Fruit fly (Drosophila melanogaster) whole organism, embryonic: ENCODE results near the gene Glut1.

Source experiments
- Aef1 ChIP-seq: fragments of 200-800 bp; sonication (Bioruptor generic); IDR thresholded peaks from 3 replicates; pipeline ENCODE4 v1.3.6; 2022; ENCODE audit warnings: missing biosample characterization, missing genetic modification characterization
- CG11456 ChIP-seq: fragments of 200-800 bp; sonication (Bioruptor generic); IDR thresholded peaks from 3 replicates; pipeline ENCODE4 v1.3.6; 2022; ENCODE audit warnings: missing biosample characterization, missing genetic modification characterization
- CG12659 ChIP-seq: fragments of 200-800 bp; sonication (Bioruptor generic); optimal IDR thresholded peaks from 3 replicates; lab custom pipeline; 2017; ENCODE audit warnings: mild to moderate bottlenecking, missing biosample characterization, missing genetic modification reagents, missing genetic modification characterization
- CG18599 ChIP-seq: fragments of 200-800 bp; sonication (Bioruptor generic); optimal IDR thresholded peaks from 3 replicates; lab custom pipeline; 2017; ENCODE audit warnings: missing biosample characterization, missing genetic modification characterization, mild to moderate bottlenecking, moderate library complexity, missing genetic modification reagents
- CG2120 ChIP-seq: fragments of 200-800 bp; sonication (Bioruptor generic); optimal IDR thresholded peaks from 3 replicates; lab custom pipeline; 2016; ENCODE audit warnings: missing biosample characterization, missing genetic modification characterization
- CG2678 ChIP-seq: fragments of 200-800 bp; sonication (Bioruptor generic); optimal IDR thresholded peaks from 3 replicates; lab custom pipeline; 2019; ENCODE audit warnings: missing biosample characterization, mild to moderate bottlenecking, missing genetic modification characterization, moderate library complexity
- CG31224 ChIP-seq: fragments of 200-800 bp; sonication (Bioruptor generic); IDR thresholded peaks from 2 replicates; pipeline ENCODE4 v1.3.6; 2022; ENCODE audit warnings: missing biosample characterization, missing genetic modification characterization
- CG32532 ChIP-seq: fragments of 200-800 bp; sonication (Bioruptor generic); IDR thresholded peaks from 2 replicates; pipeline ENCODE4 v1.3.6; 2022; ENCODE audit warnings: missing biosample characterization, missing genetic modification characterization
- CG3281 ChIP-seq: fragments of 200-800 bp; sonication (Bioruptor generic); optimal IDR thresholded peaks from 3 replicates; lab custom pipeline; 2017; ENCODE audit warnings: missing biosample characterization, mild to moderate bottlenecking, missing genetic modification characterization
- CG6272 ChIP-seq: fragments of 200-800 bp; sonication (Bioruptor generic); IDR thresholded peaks from 2 replicates; pipeline ENCODE4 v1.3.6; 2022; ENCODE audit warnings: missing biosample characterization, missing genetic modification characterization
- CG7357 ChIP-seq: fragments of 200-800 bp; sonication (Bioruptor generic); IDR thresholded peaks from 3 replicates; pipeline ENCODE4 v1.3.6; 2022; ENCODE audit warnings: missing biosample characterization, missing genetic modification characterization
- CG9932 ChIP-seq: fragments of 200-800 bp; sonication (Bioruptor generic); IDR thresholded peaks from 2 replicates; pipeline ENCODE4 v1.3.6; 2022; ENCODE audit warnings: missing biosample characterization, missing genetic modification characterization
- Dbx ChIP-seq: fragments of 200-800 bp; sonication (Bioruptor generic); IDR thresholded peaks from 3 replicates; pipeline ENCODE4 v1.3.6; 2022; ENCODE audit warnings: missing biosample characterization, missing genetic modification characterization
- Dip2 ChIP-seq: fragments of 200-800 bp; sonication (Bioruptor generic); IDR thresholded peaks from 2 replicates; pipeline ENCODE4 v1.3.6; 2022; ENCODE audit warnings: missing biosample characterization, missing genetic modification characterization
- Drgx ChIP-seq: fragments of 200-800 bp; sonication (Bioruptor generic); IDR thresholded peaks from 2 replicates; pipeline ENCODE4 v1.3.6; 2022; ENCODE audit warnings: missing biosample characterization, missing genetic modification characterization
- Fer3 ChIP-seq: fragments of 200-800 bp; sonication (Bioruptor generic); optimal IDR thresholded peaks from 2 replicates; lab custom pipeline; 2018; ENCODE audit warnings: missing biosample characterization, mild to moderate bottlenecking, missing genetic modification characterization, moderate library complexity
- GATAe ChIP-seq: fragments of 200-800 bp; sonication (Bioruptor generic); conservative IDR thresholded peaks from 2 replicates; pipeline ENCODE4 v1.3.6; 2022; ENCODE audit warnings: missing biosample characterization, missing genetic modification characterization
- MBD-R2 ChIP-seq: fragments of 200-800 bp; sonication (Bioruptor generic); IDR thresholded peaks from 2 replicates; pipeline ENCODE4 v1.3.6; 2022; ENCODE audit warnings: missing biosample characterization, missing genetic modification characterization
- Med ChIP-seq: fragments of 200-800 bp; sonication (Bioruptor generic); peaks from one replicate; lab custom pipeline; 2016; ENCODE audit warnings: missing biosample characterization, missing genetic modification characterization, mild to moderate bottlenecking, inconsistent platforms, moderate library complexity
- Meics ChIP-seq: fragments of 200-800 bp; sonication (Bioruptor generic); optimal IDR thresholded peaks from 2 replicates; lab custom pipeline; 2017; ENCODE audit warnings: missing biosample characterization, mild to moderate bottlenecking, missing genetic modification characterization
- Mrtf ChIP-seq: fragments of 200-800 bp; sonication (Bioruptor generic); IDR thresholded peaks from 3 replicates; pipeline ENCODE4 v1.3.6; 2022; ENCODE audit warnings: missing biosample characterization, missing genetic modification characterization
- Nf-YA ChIP-seq: fragments of 200-800 bp; sonication (Bioruptor generic); IDR thresholded peaks from 2 replicates; pipeline ENCODE4 v1.3.6; 2022; ENCODE audit warnings: missing biosample characterization, missing genetic modification characterization
- Oli ChIP-seq: fragments of 200-800 bp; sonication (Bioruptor generic); optimal IDR thresholded peaks from 2 replicates; lab custom pipeline; 2018; ENCODE audit warnings: missing biosample characterization, mild to moderate bottlenecking, missing genetic modification characterization, moderate library complexity
- Rfx ChIP-seq: fragments of 200-800 bp; sonication (Bioruptor generic); IDR thresholded peaks from 2 replicates; pipeline ENCODE4 v1.3.6; 2022; ENCODE audit warnings: missing biosample characterization, missing genetic modification characterization
- Taf1 ChIP-seq: fragments of 200-800 bp; sonication (Bioruptor generic); IDR thresholded peaks from 2 replicates; pipeline ENCODE4 v1.3.6; 2022; ENCODE audit warnings: missing biosample characterization, missing genetic modification characterization
- caup ChIP-seq: fragments of 200-800 bp; sonication (Bioruptor generic); optimal IDR thresholded peaks from 3 replicates; lab custom pipeline; 2017; ENCODE audit warnings: missing biosample characterization, mild to moderate bottlenecking, missing genetic modification characterization, moderate library complexity; ENCODE audit not compliant: severe bottlenecking
- chinmo ChIP-seq: fragments of 200-800 bp; sonication (Bioruptor generic); IDR thresholded peaks from 4 replicates; pipeline ENCODE4 v1.3.6; 2022; ENCODE audit warnings: missing biosample characterization, missing genetic modification characterization; ENCODE audit not compliant: partially characterized antibody
- chm ChIP-seq: fragments of 200-800 bp; sonication (Bioruptor generic); IDR thresholded peaks from 2 replicates; pipeline ENCODE4 v1.3.6; 2022; ENCODE audit warnings: missing biosample characterization, missing genetic modification characterization
- crp ChIP-seq, 2 experiments: fragments of 200-800 bp; sonication (Bioruptor generic); optimal IDR thresholded peaks; 2 replicates in 1 of 2; 3 replicates in 1 of 2; lab custom pipeline; 2017; ENCODE audit warnings: missing biosample characterization in 2 of 2, missing genetic modification characterization in 2 of 2, mild to moderate bottlenecking in 1 of 2, moderate library complexity in 1 of 2
- dpn ChIP-seq, 2 experiments: fragments of 200-800 bp; sonication (Bioruptor generic); optimal IDR thresholded peaks; 3 replicates each; lab custom pipeline; 2016; ENCODE audit warnings: missing biosample characterization in 2 of 2, missing genetic modification characterization in 2 of 2
- dysf ChIP-seq: fragments of 200-800 bp; sonication (Bioruptor generic); IDR thresholded peaks from 3 replicates; pipeline ENCODE4 v1.3.6; 2022; ENCODE audit warnings: missing biosample characterization, missing genetic modification characterization
- gro ChIP-seq: fragments of 200-800 bp; sonication (Bioruptor generic); optimal IDR thresholded peaks from 2 replicates; lab custom pipeline; 2016; ENCODE audit warnings: missing biosample characterization, missing genetic modification characterization
- hkb ChIP-seq, 2 experiments: fragments of 200-800 bp in 1 of 2; fragments of >200 bp in 1 of 2; sonication (Bioruptor generic) in 1 of 2; IDR thresholded peaks in 1 of 2; optimal IDR thresholded peaks in 1 of 2; 2 replicates each; pipeline versions ENCODE4 v1.3.6 to Lab custom; 2017 to 2022; ENCODE audit warnings: missing biosample characterization in 1 of 2, missing genetic modification characterization in 1 of 2
- lab ChIP-seq: fragments of 200-800 bp; sonication (Bioruptor generic); optimal IDR thresholded peaks from 3 replicates; lab custom pipeline; 2017; ENCODE audit warnings: missing biosample characterization, missing genetic modification characterization, mild to moderate bottlenecking, moderate library complexity, missing genetic modification reagents
- lmd ChIP-seq: fragments of 200-800 bp; sonication (Bioruptor generic); IDR thresholded peaks from 2 replicates; pipeline ENCODE4 v1.3.6; 2022; ENCODE audit warnings: missing biosample characterization, missing genetic modification characterization
- mam ChIP-seq: fragments of 200-800 bp; sonication (Bioruptor generic); optimal IDR thresholded peaks from 3 replicates; lab custom pipeline; 2016; ENCODE audit warnings: missing biosample characterization, missing genetic modification characterization
- otp ChIP-seq: fragments of 200-800 bp; sonication (Bioruptor generic); IDR thresholded peaks from 3 replicates; pipeline ENCODE4, ENCODE4 v1.3.6; 2022; ENCODE audit warnings: missing biosample characterization, missing genetic modification characterization
- pan ChIP-seq, 4 experiments: fragments of >200 bp in 3 of 4; fragments of 200-800 bp in 1 of 4; sonication (Bioruptor generic) in 1 of 4; optimal IDR thresholded peaks in 3 of 4; IDR thresholded peaks in 1 of 4; 2 replicates each; pipeline versions ENCODE4 v1.3.6 to Lab custom; 2017 to 2022; ENCODE audit warnings: missing biosample characterization in 2 of 4, missing genetic modification characterization in 2 of 4, mixed read lengths in 1 of 4
- pnt ChIP-seq: fragments of 200-800 bp; sonication (Bioruptor generic); optimal IDR thresholded peaks from 3 replicates; lab custom pipeline; 2016; ENCODE audit warnings: missing biosample characterization, missing genetic modification characterization
- scrt ChIP-seq: fragments of 200-800 bp; sonication (Bioruptor generic); optimal IDR thresholded peaks from 2 replicates; lab custom pipeline; 2018; ENCODE audit warnings: missing biosample characterization, mild to moderate bottlenecking, missing genetic modification characterization, moderate library complexity
- sob ChIP-seq: fragments of 200-800 bp; sonication (Bioruptor generic); IDR thresholded peaks from 2 replicates; pipeline ENCODE4 v1.3.6; 2022; ENCODE audit warnings: missing biosample characterization, missing genetic modification characterization
- tll ChIP-seq, 2 experiments: fragments of 200-800 bp in 1 of 2; fragments of >200 bp in 1 of 2; sonication (Bioruptor generic) in 1 of 2; optimal IDR thresholded peaks; 2 replicates each; lab custom pipeline; 2017 to 2019; ENCODE audit warnings: missing biosample characterization in 2 of 2, missing genetic modification characterization in 2 of 2, mild to moderate bottlenecking in 1 of 2, moderate library complexity in 1 of 2
- unc-4 ChIP-seq: fragments of 200-800 bp; sonication (Bioruptor generic); IDR thresholded peaks from 2 replicates; pipeline ENCODE4 v1.3.6; 2022; ENCODE audit warnings: missing biosample characterization, missing genetic modification characterization; ENCODE audit not compliant: partially characterized antibody
- vvl ChIP-seq: fragments of 200-800 bp; sonication (Bioruptor generic); IDR thresholded peaks from 2 replicates; pipeline ENCODE4 v1.3.6; 2022; ENCODE audit warnings: missing biosample characterization, missing genetic modification characterization
- yki ChIP-seq: fragments of >200 bp; optimal IDR thresholded peaks from 3 replicates; lab custom pipeline; 2018
- zfh1 ChIP-seq: fragments of 200-800 bp; sonication (Bioruptor generic); IDR thresholded peaks from 3 replicates; pipeline ENCODE4 v1.3.6; 2022; ENCODE audit warnings: missing biosample characterization, missing genetic modification characterization

The Glut1 gene

DNA sequence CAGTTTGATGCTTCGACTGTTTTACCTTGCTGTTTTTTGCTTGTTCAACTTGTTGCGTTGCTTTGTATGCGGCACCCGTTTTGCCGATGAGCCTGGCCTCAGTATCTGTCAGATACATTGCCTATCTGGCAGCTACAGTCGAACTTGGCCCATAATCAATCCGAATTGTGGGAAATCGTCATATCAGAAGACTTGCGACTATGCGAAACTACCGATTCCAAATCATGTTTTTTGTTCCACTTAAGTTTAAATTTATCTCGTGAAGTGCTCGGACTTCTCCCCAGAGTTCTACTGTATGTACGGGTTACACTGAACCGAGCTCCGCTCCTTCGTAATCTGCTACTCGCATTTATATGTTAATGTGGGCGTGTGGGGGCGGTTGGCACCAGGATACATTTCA lies 29.6 kb upstream of the Glut1 start:
- TF ChIP-seq Oli: no peak
- no peak for TF ChIP-seq hkb (optimal IDR thresholded peaks at IDR 0.05; lab: Kevin White, UChicago)
- TF ChIP-seq hkb (GFP tag; IDR thresholded peaks at IDR 0.05; lab: Robert Waterston, UW): 0 out of 2 replicates have a peak, but pooled peaks have one; percentile 42
- 0 out of 2 replicates have a peak, but pooled peaks have one; percentile 10 for TF ChIP-seq GATAe (GFP tag; lab: Robert Waterston, UW)
- TF ChIP-seq pnt (GFP tag; lab: Kevin White, UChicago): no peak
- no peak for TF ChIP-seq tll (GFP tag; optimal IDR thresholded peaks at IDR 0.05; lab: Kevin White, UChicago)
- TF ChIP-seq Dbx (GFP tag; lab: Robert Waterston, UW): peak; percentile 54; the same call in 2 of the 3 replicates
- peak; percentile 23; the same call in 1 of the 2 replicates for TF ChIP-seq sob
- TF ChIP-seq Aef1 (GFP tag; lab: Robert Waterston, UW): peak; percentile 40; the same call in 1 of the 3 replicates
- TF ChIP-seq CG6272 (GFP tag; lab: Robert Waterston, UW): no peak
- no peak for TF ChIP-seq crp (GFP tag; optimal IDR thresholded peaks at IDR 0.05; lab: Kevin White, UChicago)
- peak; percentile 23 for TF ChIP-seq Fer3 (tag; lab: Kevin White, UChicago)
- TF ChIP-seq Dip2 (GFP tag; lab: Robert Waterston, UW): no peak
- TF ChIP-seq Med (GFP tag; lab: Kevin White, UChicago): peak; percentile 84
- no peak for TF ChIP-seq chm (GFP tag; lab: Robert Waterston, UW)
- peak; percentile 25; the same call in 1 of the 2 replicates for TF ChIP-seq lmd (GFP tag; lab: Robert Waterston, UW)
- TF ChIP-seq MBD-R2 (GFP tag; lab: Robert Waterston, UW): 0 out of 2 replicates have a peak, but pooled peaks have one; percentile 16
- TF ChIP-seq Taf1: peak; percentile 7; the same call in 1 of the 2 replicates
- peak; percentile 33 for TF ChIP-seq Meics (GFP tag; lab: Kevin White, UChicago)
- TF ChIP-seq caup: peak; percentile 28
- peak; percentile 26 for TF ChIP-seq mam (GFP tag; lab: Kevin White, UChicago)
- peak; percentile 40; the same call in 1 of the 3 replicates for TF ChIP-seq dysf (GFP tag; lab: Robert Waterston, UW)
- peak; percentile 58 for TF ChIP-seq CG32532 (GFP tag; lab: Robert Waterston, UW)
- TF ChIP-seq CG9932 (GFP tag; lab: Robert Waterston, UW): peak; percentile 23; the same call in 1 of the 2 replicates
- TF ChIP-seq CG2678: peak; percentile 27
- peak; percentile 30; the same call in 1 of the 2 replicates for TF ChIP-seq vvl (GFP tag; lab: Robert Waterston, UW)
- TF ChIP-seq CG31224 (GFP tag; lab: Robert Waterston, UW): 0 out of 2 replicates have a peak, but pooled peaks have one; percentile 25
- peak; percentile 10; the same call in 1 of the 3 replicates for TF ChIP-seq Mrtf (GFP tag; lab: Robert Waterston, UW)
- TF ChIP-seq gro (GFP tag; lab: Kevin White, UChicago): no peak
- TF ChIP-seq Rfx (GFP tag; lab: Robert Waterston, UW): peak; percentile 66
- peak; percentile 15 for TF ChIP-seq CG3281 (GFP tag; lab: Kevin White, UChicago)
- TF ChIP-seq zfh1 (GFP tag; lab: Robert Waterston, UW): peak; percentile 13; the same call in 1 of the 3 replicates
- no peak for TF ChIP-seq pan (optimal IDR thresholded peaks at IDR 0.05; lab: Kevin White, UChicago)
- peak in 1 of 2 experiments; percentile 27 for TF ChIP-seq pan (GFP tag; optimal IDR thresholded peaks at IDR 0.05 in 1 of 2, IDR thresholded peaks at IDR 0.05 in 1 of 2)
- TF ChIP-seq Nf-YA (GFP tag; lab: Robert Waterston, UW): no peak
- peak; percentile 66 for TF ChIP-seq CG18599 (GFP tag; lab: Kevin White, UChicago)
- peak; percentile 75 for TF ChIP-seq scrt (GFP tag; lab: Kevin White, UChicago)
- no peak for TF ChIP-seq CG7357 (GFP tag; lab: Robert Waterston, UW)
- TF ChIP-seq dpn (GFP tag; optimal IDR thresholded peaks at IDR 0.05; lab: Kevin White, UChicago): peak in 1 of 2 experiments; percentile 8
- TF ChIP-seq Drgx (GFP tag; lab: Robert Waterston, UW): peak; percentile 24; the same call in 1 of the 2 replicates
- no peak for TF ChIP-seq unc-4 (GFP tag; lab: Robert Waterston, UW)
- no peak for TF ChIP-seq otp (GFP tag; lab: Robert Waterston, UW)
- TF ChIP-seq CG11456 (GFP tag; lab: Robert Waterston, UW): 0 out of 3 replicates have a peak, but pooled peaks have one; percentile 4
- peak; percentile 46 for TF ChIP-seq lab
- 0 out of 4 replicates have a peak, but pooled peaks have one; percentile 2 for TF ChIP-seq chinmo
- TF ChIP-seq CG2120 (GFP tag; lab: Kevin White, UChicago): peak; percentile 5
- TF ChIP-seq yki: no peak
- no peak for TF ChIP-seq CG12659 (GFP tag; lab: Kevin White, UChicago)
